Worm (Caenorhabditis elegans): Measurements from ENCODE around the gene C30A5.10.
A peak's percentile ranks its signal among the peaks of the same experiment; 100 is the strongest.

Gene C30A5.10

ce11 chrIII:8250007-8250683 is 40.5 kb upstream of the C30A5.10 start, which contains the start of gene knl-1 (continued):
- no peak for TF ChIP-seq hsf-1 (GFP tag; IDR thresholded peaks at IDR 0.05)
- TF ChIP-seq atf-7 (tag; optimal IDR thresholded peaks at IDR 0.05): no peak
- no peak for TF ChIP-seq rec-8 (tag; optimal IDR thresholded peaks at IDR 0.05)
- TF ChIP-seq dpff-1 (tag; optimal IDR thresholded peaks at IDR 0.05): no peak
- TF ChIP-seq F37B4.10 (GFP tag; IDR thresholded peaks at IDR 0.05): no peak
- no peak for TF ChIP-seq sptf-2 (GFP tag; optimal IDR thresholded peaks at IDR 0.05)
- TF ChIP-seq Y95B8A.8 (GFP tag; IDR thresholded peaks at IDR 0.05): no peak
- no peak for TF ChIP-seq F57C9.4 (tag; optimal IDR thresholded peaks at IDR 0.05)
- TF ChIP-seq ztf-26 (tag; optimal IDR thresholded peaks at IDR 0.05): no peak
- TF ChIP-seq attf-3 (GFP tag; conservative IDR thresholded peaks at IDR 0.05): peak; percentile 63; the same call in 1 of the 2 replicates
- no peak for TF ChIP-seq zim-3 (tag; optimal IDR thresholded peaks at IDR 0.05)
- TF ChIP-seq C17E4.6 (GFP tag; IDR thresholded peaks at IDR 0.05): no peak
- no peak for TF ChIP-seq nfya-2 (GFP tag; IDR thresholded peaks at IDR 0.05)
- TF ChIP-seq madf-8 (GFP tag; conservative IDR thresholded peaks at IDR 0.05): peak; percentile 51; the same call in 1 of the 2 replicates
- TF ChIP-seq K12H6.12 (tag; optimal IDR thresholded peaks at IDR 0.05): no peak
- TF ChIP-seq ZK185.1 (tag; optimal IDR thresholded peaks at IDR 0.05; ENCODE audit: poor library complexity, severe bottlenecking): no peak
- no peak for TF ChIP-seq nhr-90 (tag; optimal IDR thresholded peaks at IDR 0.05)
- TF ChIP-seq snpc-3.4 (tag; optimal IDR thresholded peaks at IDR 0.05): peak; percentile 28
- TF ChIP-seq F22D6.2 (tag; optimal IDR thresholded peaks at IDR 0.05): no peak
- TF ChIP-seq egrh-3 (GFP tag; IDR thresholded peaks at IDR 0.05): 0 out of 2 replicates have a peak, but pooled peaks have one; percentile 49
- TF ChIP-seq B0019.2 (GFP tag; conservative IDR thresholded peaks at IDR 0.05): no peak
- TF ChIP-seq ztf-18 (tag; optimal IDR thresholded peaks at IDR 0.05): peak; percentile 42
- no peak for TF ChIP-seq F49E8.2 (tag; optimal IDR thresholded peaks at IDR 0.05; ENCODE audit: insufficient read depth)
- no peak for TF ChIP-seq chd-7 (tag; optimal IDR thresholded peaks at IDR 0.05)
- no peak for TF ChIP-seq pha-4 (tag; optimal IDR thresholded peaks at IDR 0.05)
- TF ChIP-seq B0336.3 (GFP tag; IDR thresholded peaks at IDR 0.05): no peak
- TF ChIP-seq lsl-1 (GFP tag; optimal IDR thresholded peaks at IDR 0.05): peak; percentile 75
- 0 out of 2 replicates have a peak, but pooled peaks have one; percentile 51 for TF ChIP-seq aptf-2 (GFP tag; conservative IDR thresholded peaks at IDR 0.05)
- no peak for TF ChIP-seq F52B5.7 (tag; optimal IDR thresholded peaks at IDR 0.05)
- no peak for TF ChIP-seq xnd-1 (tag; optimal IDR thresholded peaks at IDR 0.05)
- TF ChIP-seq somi-1 (GFP tag; optimal IDR thresholded peaks at IDR 0.05): no peak
- TF ChIP-seq nfya-1 (tag; optimal IDR thresholded peaks at IDR 0.05; ENCODE audit: borderline replicate concordance, insufficient read depth): no peak
- TF ChIP-seq mes-4 (tag; optimal IDR thresholded peaks at IDR 0.05): no peak
- TF ChIP-seq K11D2.4 (GFP tag; IDR thresholded peaks at IDR 0.05): no peak
- TF ChIP-seq nhr-120 (GFP tag; IDR thresholded peaks at IDR 0.05): no peak
- peak; percentile 90 for TF ChIP-seq efl-1 (GFP tag; optimal IDR thresholded peaks at IDR 0.05)
- TF ChIP-seq hlh-12 (tag; optimal IDR thresholded peaks at IDR 0.05): no peak
- TF ChIP-seq ztf-22 (GFP tag; optimal IDR thresholded peaks at IDR 0.05): no peak
- TF ChIP-seq nfyb-1 (GFP tag; IDR thresholded peaks at IDR 0.05): no peak
- TF ChIP-seq bed-2 (GFP tag; IDR thresholded peaks at IDR 0.05): no peak
- TF ChIP-seq nhr-179 (tag; optimal IDR thresholded peaks at IDR 0.05): no peak
- TF ChIP-seq lin-40 (tag; optimal IDR thresholded peaks at IDR 0.05): no peak
- TF ChIP-seq snpc-4 (GFP tag; optimal IDR thresholded peaks at IDR 0.05): no peak
- TF ChIP-seq snpc-4 (tag; optimal IDR thresholded peaks at IDR 0.05): peak in 1 of 4 experiments; percentile 59
- peak; percentile 69 for TF ChIP-seq madf-6 (GFP tag; IDR thresholded peaks at IDR 0.05)
- TF ChIP-seq tbx-9 (tag; optimal IDR thresholded peaks at IDR 0.05; ENCODE audit: borderline replicate concordance): no peak
- no peak for TF ChIP-seq unc-62 (GFP tag; optimal IDR thresholded peaks at IDR 0.05)
- no peak for TF ChIP-seq sdz-38 (tag; optimal IDR thresholded peaks at IDR 0.05)

Data from whole organism, young adult.